Fruit fly (Drosophila melanogaster) whole organism, embryonic: ENCODE results near the gene CG7878.

Experiments used
- B-H2 ChIP-seq: fragments of 200-800 bp; sonication (Bioruptor generic); optimal IDR thresholded peaks from 2 replicates; lab custom pipeline; 2018; ENCODE audit warnings: missing biosample characterization, mild to moderate bottlenecking, missing genetic modification characterization
- CG10565 ChIP-seq: fragments of 200-800 bp; sonication (Bioruptor generic); optimal IDR thresholded peaks from 3 replicates; lab custom pipeline; 2016; ENCODE audit warnings: missing biosample characterization, mild to moderate bottlenecking, missing genetic modification characterization
- CG11093 ChIP-seq: fragments of 200-800 bp; sonication (Bioruptor generic); IDR thresholded peaks from 3 replicates; pipeline ENCODE4 v1.3.6; 2022; ENCODE audit warnings: missing biosample characterization, missing genetic modification characterization
- CG11695 ChIP-seq: fragments of 200-800 bp; sonication (Bioruptor generic); IDR thresholded peaks from 3 replicates; pipeline ENCODE4 v1.3.6; 2022; ENCODE audit warnings: missing biosample characterization, missing genetic modification characterization
- CG12219 ChIP-seq: fragments of 200-800 bp; sonication (Bioruptor generic); optimal IDR thresholded peaks from 3 replicates; lab custom pipeline; 2018; ENCODE audit warnings: missing biosample characterization, mild to moderate bottlenecking, missing genetic modification characterization
- CG12236 ChIP-seq: fragments of 200-800 bp; sonication (Bioruptor generic); optimal IDR thresholded peaks from 2 replicates; lab custom pipeline; 2016; ENCODE audit warnings: missing biosample characterization, missing genetic modification characterization
- CG12659 ChIP-seq: fragments of 200-800 bp; sonication (Bioruptor generic); optimal IDR thresholded peaks from 3 replicates; lab custom pipeline; 2017; ENCODE audit warnings: mild to moderate bottlenecking, missing biosample characterization, missing genetic modification reagents, missing genetic modification characterization
- CG13624 ChIP-seq: fragments of 200-800 bp; sonication (Bioruptor generic); optimal IDR thresholded peaks from 2 replicates; lab custom pipeline; 2016; ENCODE audit warnings: missing biosample characterization, missing genetic modification characterization
- CG14014 ChIP-seq: fragments of 200-800 bp; sonication (Bioruptor generic); IDR thresholded peaks from 2 replicates; pipeline ENCODE4 v1.3.6; 2022; ENCODE audit warnings: missing biosample characterization, missing genetic modification characterization
- CG15011 ChIP-seq: fragments of 200-800 bp; sonication (Bioruptor generic); optimal IDR thresholded peaks from 3 replicates; lab custom pipeline; 2018; ENCODE audit warnings: missing biosample characterization, mild to moderate bottlenecking, missing genetic modification characterization
- CG15514 ChIP-seq: fragments of 200-800 bp; sonication (Bioruptor generic); optimal IDR thresholded peaks from 3 replicates; lab custom pipeline; 2017; ENCODE audit warnings: missing biosample characterization, missing genetic modification characterization, mild to moderate bottlenecking, moderate library complexity, missing genetic modification reagents
- CG18011 ChIP-seq: fragments of 200-800 bp; sonication (Bioruptor generic); optimal IDR thresholded peaks from 2 replicates; lab custom pipeline; 2017; ENCODE audit warnings: missing biosample characterization, missing genetic modification characterization, mild to moderate bottlenecking, moderate library complexity, missing genotype
- CG18476 ChIP-seq: fragments of 200-800 bp; sonication (Bioruptor generic); optimal IDR thresholded peaks from 2 replicates; lab custom pipeline; 2016; ENCODE audit warnings: missing biosample characterization, mild to moderate bottlenecking, missing genetic modification characterization
- CG3407 ChIP-seq: fragments of 200-800 bp; sonication (Bioruptor generic); optimal IDR thresholded peaks from 2 replicates; lab custom pipeline; 2018; ENCODE audit warnings: missing biosample characterization, mild to moderate bottlenecking, missing genetic modification characterization
- CG4820 ChIP-seq: fragments of 200-800 bp; sonication (Bioruptor generic); optimal IDR thresholded peaks from 3 replicates; lab custom pipeline; 2016; ENCODE audit warnings: missing biosample characterization, missing genetic modification characterization
- CG4854 ChIP-seq: fragments of 200-800 bp; sonication (Bioruptor generic); optimal IDR thresholded peaks from 2 replicates; lab custom pipeline; 2016; ENCODE audit warnings: missing biosample characterization, missing genetic modification characterization, inconsistent platforms
- CG6813 ChIP-seq: fragments of 200-800 bp; sonication (Bioruptor generic); optimal IDR thresholded peaks from 2 replicates; lab custom pipeline; 2017; ENCODE audit warnings: missing biosample characterization, missing genetic modification characterization, mild to moderate bottlenecking, moderate library complexity, missing genetic modification reagents
- CG7372 ChIP-seq: fragments of 200-800 bp; sonication (Bioruptor generic); IDR thresholded peaks from 2 replicates; pipeline ENCODE4 v1.3.6; 2022; ENCODE audit warnings: missing biosample characterization, missing genetic modification characterization
- CG9876 ChIP-seq: fragments of 200-800 bp; sonication (Bioruptor generic); optimal IDR thresholded peaks from 2 replicates; lab custom pipeline; 2016; ENCODE audit warnings: missing biosample characterization, missing genetic modification characterization
- Doc2 ChIP-seq: fragments of 200-800 bp; sonication (Bioruptor generic); IDR thresholded peaks from 2 replicates; pipeline ENCODE4 v1.3.6; 2022; ENCODE audit warnings: missing biosample characterization, missing genetic modification characterization
- E2f2 ChIP-seq: fragments of 200-800 bp; sonication (Bioruptor generic); IDR thresholded peaks from 2 replicates; pipeline ENCODE4 v1.3.6; 2022; ENCODE audit warnings: missing biosample characterization, missing genetic modification characterization
- Ets65A ChIP-seq: fragments of 200-800 bp; sonication (Bioruptor generic); peaks from one replicate; lab custom pipeline; 2016; ENCODE audit warnings: missing biosample characterization, missing genetic modification characterization
- Ets97D ChIP-seq: fragments of 200-800 bp; sonication (Bioruptor generic); optimal IDR thresholded peaks from 3 replicates; lab custom pipeline; 2016; ENCODE audit warnings: missing biosample characterization, missing genetic modification characterization
- GATAe ChIP-seq: fragments of 200-800 bp; sonication (Bioruptor generic); conservative IDR thresholded peaks from 2 replicates; pipeline ENCODE4 v1.3.6; 2022; ENCODE audit warnings: missing biosample characterization, missing genetic modification characterization
- HLH4C ChIP-seq: fragments of 200-800 bp; sonication (Bioruptor generic); IDR thresholded peaks from 3 replicates; pipeline ENCODE4 v1.3.6; 2022; ENCODE audit warnings: missing biosample characterization, missing genetic modification characterization; ENCODE audit not compliant: partially characterized antibody
- Hr78 ChIP-seq, 2 experiments: fragments of 200-800 bp in 1 of 2; fragments of >200 bp in 1 of 2; sonication (Bioruptor generic) in 1 of 2; optimal IDR thresholded peaks; 2 replicates each; lab custom pipeline; 2017 to 2019; ENCODE audit warnings: missing biosample characterization in 2 of 2, missing genetic modification characterization in 2 of 2, mild to moderate bottlenecking in 1 of 2, moderate library complexity in 1 of 2
- Lhr ChIP-seq: fragments of 200-800 bp; sonication (Bioruptor generic); optimal IDR thresholded peaks from 3 replicates; lab custom pipeline; 2017; ENCODE audit warnings: mild to moderate bottlenecking, missing biosample characterization, missing genetic modification reagents, missing genetic modification characterization
- Sox102F ChIP-seq: fragments of 200-800 bp; sonication (Bioruptor generic); optimal IDR thresholded peaks from 2 replicates; lab custom pipeline; 2018; ENCODE audit warnings: missing biosample characterization, mild to moderate bottlenecking, missing genetic modification characterization, moderate library complexity
- Sry-β ChIP-seq: fragments of 200-800 bp; sonication (Bioruptor generic); optimal IDR thresholded peaks from 2 replicates; lab custom pipeline; 2018; ENCODE audit warnings: missing biosample characterization, mild to moderate bottlenecking, missing genetic modification characterization, moderate library complexity
- Ssrp ChIP-seq: fragments of 200-800 bp; sonication (Bioruptor generic); optimal IDR thresholded peaks from 2 replicates; lab custom pipeline; 2018; ENCODE audit warnings: missing biosample characterization, mild to moderate bottlenecking, missing genetic modification characterization, moderate library complexity
- al ChIP-seq: fragments of 200-800 bp; sonication (Bioruptor generic); IDR thresholded peaks from 2 replicates; pipeline ENCODE4 v1.3.6; 2022; ENCODE audit warnings: missing biosample characterization, missing genetic modification characterization
- cato ChIP-seq: fragments of 200-800 bp; sonication (Bioruptor generic); optimal IDR thresholded peaks from 2 replicates; lab custom pipeline; 2016; ENCODE audit warnings: missing biosample characterization, missing genetic modification characterization, borderline replicate concordance
- chm ChIP-seq: fragments of 200-800 bp; sonication (Bioruptor generic); IDR thresholded peaks from 2 replicates; pipeline ENCODE4 v1.3.6; 2022; ENCODE audit warnings: missing biosample characterization, missing genetic modification characterization
- crc ChIP-seq: fragments of 200-800 bp; sonication (Bioruptor generic); optimal IDR thresholded peaks from 2 replicates; lab custom pipeline; 2016; ENCODE audit warnings: missing biosample characterization, missing genetic modification characterization
- dpn ChIP-seq, 2 experiments: fragments of 200-800 bp; sonication (Bioruptor generic); optimal IDR thresholded peaks; 3 replicates each; lab custom pipeline; 2016; ENCODE audit warnings: missing biosample characterization in 2 of 2, missing genetic modification characterization in 2 of 2
- exex ChIP-seq: fragments of 200-800 bp; sonication (Bioruptor generic); optimal IDR thresholded peaks from 4 replicates; lab custom pipeline; 2018; ENCODE audit warnings: missing biosample characterization, mild to moderate bottlenecking, missing genetic modification characterization, moderate library complexity
- fd96Cb ChIP-seq: fragments of 200-800 bp; sonication (Bioruptor generic); optimal IDR thresholded peaks from 2 replicates; lab custom pipeline; 2018; ENCODE audit warnings: missing biosample characterization, mild to moderate bottlenecking, missing genetic modification characterization, moderate library complexity
- gfzf ChIP-seq: fragments of 200-800 bp; sonication (Bioruptor generic); optimal IDR thresholded peaks from 2 replicates; lab custom pipeline; 2016; ENCODE audit warnings: missing biosample characterization, mild to moderate bottlenecking, missing genetic modification characterization, moderate library complexity
- hkb ChIP-seq, 2 experiments: fragments of 200-800 bp in 1 of 2; fragments of >200 bp in 1 of 2; sonication (Bioruptor generic) in 1 of 2; IDR thresholded peaks in 1 of 2; optimal IDR thresholded peaks in 1 of 2; 2 replicates each; pipeline versions ENCODE4 v1.3.6 to Lab custom; 2017 to 2022; ENCODE audit warnings: missing biosample characterization in 1 of 2, missing genetic modification characterization in 1 of 2
- kah ChIP-seq: fragments of 200-800 bp; sonication (Bioruptor generic); optimal IDR thresholded peaks from 2 replicates; lab custom pipeline; 2018; ENCODE audit warnings: missing biosample characterization, mild to moderate bottlenecking, missing genetic modification characterization
- ken ChIP-seq: fragments of 200-800 bp; sonication (Bioruptor generic); IDR thresholded peaks from 3 replicates; pipeline ENCODE4 v1.3.6; 2022; ENCODE audit warnings: missing biosample characterization, missing genetic modification characterization
- peb ChIP-seq: fragments of 200-800 bp; sonication (Bioruptor generic); IDR thresholded peaks from 2 replicates; pipeline ENCODE4 v1.3.6; 2022; ENCODE audit warnings: missing biosample characterization, missing genetic modification characterization
- row ChIP-seq: fragments of 200-800 bp; sonication (Bioruptor generic); IDR thresholded peaks from 3 replicates; pipeline ENCODE4 v1.3.6; 2022; ENCODE audit warnings: missing biosample characterization, missing genetic modification characterization
- salm ChIP-seq: fragments of 200-800 bp; sonication (Bioruptor generic); optimal IDR thresholded peaks from 2 replicates; lab custom pipeline; 2018; ENCODE audit warnings: missing biosample characterization, mild to moderate bottlenecking, missing genetic modification characterization
- trem ChIP-seq: fragments of 200-800 bp; optimal IDR thresholded peaks from 3 replicates; lab custom pipeline; 2019; ENCODE audit warnings: missing biosample characterization, mild to moderate bottlenecking, missing genetic modification characterization, moderate library complexity
- trh ChIP-seq: fragments of 200-800 bp; sonication (Bioruptor generic); optimal IDR thresholded peaks from 2 replicates; lab custom pipeline; 2016; ENCODE audit warnings: missing biosample characterization, missing genetic modification characterization
- zen2 ChIP-seq: fragments of 200-800 bp; sonication (Bioruptor generic); IDR thresholded peaks from 3 replicates; pipeline ENCODE4 v1.3.6; 2022; ENCODE audit warnings: missing biosample characterization, missing genetic modification characterization; ENCODE audit not compliant: partially characterized antibody

The CG7878 gene

DNA sequence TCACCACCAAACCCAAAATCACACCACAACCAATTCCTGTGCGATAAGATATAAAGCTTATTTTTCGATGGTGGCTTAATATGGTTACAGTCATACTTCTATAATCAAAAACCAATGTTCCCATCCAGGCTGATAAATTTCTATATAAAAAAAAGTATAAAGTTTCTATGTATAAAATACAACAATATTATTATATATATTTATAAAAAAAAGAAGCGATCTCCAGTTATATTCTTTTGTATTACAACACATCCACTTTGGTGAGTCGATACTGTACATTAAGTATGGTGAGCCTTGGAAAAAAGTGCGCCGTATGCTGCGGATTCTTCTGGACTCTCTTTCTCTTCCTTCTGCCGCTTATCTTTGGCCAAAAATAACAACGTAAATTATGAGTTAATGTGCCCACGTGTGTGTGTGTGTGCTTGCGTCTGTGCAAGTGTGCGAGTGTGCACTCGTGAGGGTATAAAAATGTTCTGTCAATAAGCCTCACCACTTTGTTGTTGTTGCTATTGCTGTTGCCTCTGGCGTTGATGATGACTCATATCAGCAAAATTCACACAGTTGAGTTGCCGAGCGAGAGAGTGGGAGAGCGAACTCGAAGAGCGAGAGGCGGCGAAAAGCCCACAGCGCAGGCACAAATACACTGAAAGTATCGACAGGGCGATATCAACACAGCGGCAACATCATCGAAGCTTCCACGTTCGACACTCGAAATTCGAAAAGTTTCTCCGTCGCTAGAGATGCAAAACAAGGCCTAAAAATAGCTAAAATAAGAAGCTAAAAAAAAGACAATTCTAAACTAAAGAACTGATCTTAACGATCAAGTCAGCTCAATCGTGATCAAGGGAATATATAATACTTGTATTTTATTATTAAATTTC, 2.8 kb upstream of the CG7878 start (continued):
- no peak for TF ChIP-seq Lhr (GFP tag; lab: Kevin White, UChicago)
- TF ChIP-seq chm (GFP tag; lab: Robert Waterston, UW), result peak; percentile 71
- no peak; the same call in 2 of the 3 replicates for TF ChIP-seq zen2 (GFP tag; lab: Robert Waterston, UW)
- TF ChIP-seq CG3407 (GFP tag; lab: Kevin White, UChicago), result no peak
- peak; percentile 83 for TF ChIP-seq row (GFP tag; lab: Robert Waterston, UW)
- TF ChIP-seq Sox102F, result peak; percentile 78
- peak; percentile 25 for TF ChIP-seq CG18476 (GFP tag; lab: Kevin White, UChicago)
- no peak for TF ChIP-seq hkb (optimal IDR thresholded peaks at IDR 0.05; lab: Kevin White, UChicago)
- peak; percentile 66 for TF ChIP-seq hkb (GFP tag; IDR thresholded peaks at IDR 0.05; lab: Robert Waterston, UW)
- peak; percentile 65 for TF ChIP-seq CG12659 (GFP tag; lab: Kevin White, UChicago)
- no peak for TF ChIP-seq HLH4C
- TF ChIP-seq CG18011 (GFP tag; lab: Kevin White, UChicago), result peak; percentile 3
- TF ChIP-seq CG6813 (GFP tag; lab: Kevin White, UChicago), result peak; percentile 63
- TF ChIP-seq exex (tag; lab: Kevin White, UChicago), result peak; percentile 84
- no peak for TF ChIP-seq Ets97D
- peak; percentile 35 for TF ChIP-seq GATAe (GFP tag; lab: Robert Waterston, UW)
- no peak for TF ChIP-seq CG4820 (GFP tag; lab: Kevin White, UChicago)
- peak in 1 of 2 experiments; percentile 48 for TF ChIP-seq dpn (GFP tag; optimal IDR thresholded peaks at IDR 0.05; lab: Kevin White, UChicago)
- no peak for TF ChIP-seq cato (GFP tag; lab: Kevin White, UChicago)
- peak; percentile 67 for TF ChIP-seq CG13624 (GFP tag; lab: Kevin White, UChicago)
- peak; percentile 66 for TF ChIP-seq fd96Cb (tag; lab: Kevin White, UChicago)
- peak; percentile 28 for TF ChIP-seq CG15011 (GFP tag; lab: Kevin White, UChicago)
- TF ChIP-seq kah, result peak; percentile 34
- TF ChIP-seq Ets65A (GFP tag; lab: Kevin White, UChicago), result no peak
- TF ChIP-seq CG11093 (GFP tag; lab: Robert Waterston, UW), result peak; percentile 63; the same call in 1 of the 3 replicates
- no peak for TF ChIP-seq CG12219 (GFP tag; lab: Kevin White, UChicago)
- TF ChIP-seq trh (GFP tag; lab: Kevin White, UChicago), result no peak
- TF ChIP-seq CG15514 (GFP tag; lab: Kevin White, UChicago), result peak; percentile 71
- TF ChIP-seq ken (GFP tag; lab: Robert Waterston, UW), result peak; percentile 56; the same call in 2 of the 3 replicates
- TF ChIP-seq CG9876 (GFP tag; lab: Kevin White, UChicago), result no peak
- peak; percentile 52 for TF ChIP-seq Ssrp (tag; lab: Kevin White, UChicago)
- no peak for TF ChIP-seq CG10565 (GFP tag; lab: Kevin White, UChicago)
- TF ChIP-seq salm (tag; lab: Kevin White, UChicago), result peak; percentile 39
- peak; percentile 38 for TF ChIP-seq trem
- peak in 1 of 2 experiments; percentile 1 for TF ChIP-seq Hr78 (GFP tag; optimal IDR thresholded peaks at IDR 0.05; lab: Kevin White, UChicago)
- peak; percentile 81 for TF ChIP-seq CG11695
- TF ChIP-seq CG12236, result no peak
- no peak for TF ChIP-seq crc (GFP tag; lab: Kevin White, UChicago)
- peak; percentile 32 for TF ChIP-seq B-H2 (GFP tag; lab: Kevin White, UChicago)
- TF ChIP-seq E2f2 (GFP tag; lab: Robert Waterston, UW), result peak; percentile 45
- TF ChIP-seq CG4854 (GFP tag; lab: Kevin White, UChicago), result no peak
- TF ChIP-seq gfzf (GFP tag; lab: Kevin White, UChicago), result no peak
- peak; percentile 89 for TF ChIP-seq Sry-β (GFP tag; lab: Kevin White, UChicago)
- TF ChIP-seq CG14014 (GFP tag; lab: Robert Waterston, UW), result peak; percentile 63; the same call in 1 of the 2 replicates
- TF ChIP-seq CG7372 (GFP tag; lab: Robert Waterston, UW), result 0 out of 2 replicates have a peak, but pooled peaks have one; percentile 17
- no peak for TF ChIP-seq Doc2 (GFP tag; lab: Robert Waterston, UW)
- TF ChIP-seq peb, result no peak
- TF ChIP-seq al (GFP tag; lab: Robert Waterston, UW), result peak; percentile 83
